Fruit fly (Drosophila melanogaster) whole organism, embryonic: ENCODE results near the gene Kyat.

Experiments used
- ATbp ChIP-seq: fragments of 200-800 bp; sonication (Bioruptor generic); optimal IDR thresholded peaks from 2 replicates; lab custom pipeline; 2017; ENCODE audit warnings: missing biosample characterization, mild to moderate bottlenecking, missing genetic modification characterization, missing genetic modification reagents
- Ada2b ChIP-seq: fragments of 200-800 bp; sonication (Bioruptor generic); IDR thresholded peaks from 2 replicates; pipeline ENCODE4 v1.3.6; 2022; ENCODE audit warnings: missing biosample characterization, missing genetic modification characterization
- Asciz ChIP-seq: fragments of 200-800 bp; sonication (Bioruptor generic); optimal IDR thresholded peaks from 2 replicates; lab custom pipeline; 2017; ENCODE audit warnings: missing biosample characterization, mild to moderate bottlenecking, missing genetic modification characterization, missing genetic modification reagents
- Atf3 ChIP-seq: fragments of 200-800 bp; sonication (Bioruptor generic); optimal IDR thresholded peaks from 3 replicates; lab custom pipeline; 2016; ENCODE audit warnings: missing biosample characterization, missing genetic modification characterization
- Bdp1 ChIP-seq: fragments of 200-800 bp; sonication (Bioruptor generic); optimal IDR thresholded peaks from 3 replicates; lab custom pipeline; 2016; ENCODE audit warnings: missing biosample characterization, missing genetic modification characterization
- CG1024 ChIP-seq: fragments of 200-800 bp; sonication (Bioruptor generic); IDR thresholded peaks from 2 replicates; pipeline ENCODE4 v1.3.6; 2022; ENCODE audit warnings: missing biosample characterization, missing genetic modification characterization
- CG10654 ChIP-seq: fragments of 200-800 bp; sonication (Bioruptor generic); optimal IDR thresholded peaks from 2 replicates; lab custom pipeline; 2016; ENCODE audit warnings: missing biosample characterization, missing genetic modification characterization
- CG11560 ChIP-seq: fragments of 200-800 bp; sonication (Bioruptor generic); IDR thresholded peaks from 3 replicates; pipeline ENCODE4 v1.3.6; 2022; ENCODE audit warnings: missing biosample characterization, missing genetic modification characterization
- CG11695 ChIP-seq: fragments of 200-800 bp; sonication (Bioruptor generic); IDR thresholded peaks from 3 replicates; pipeline ENCODE4 v1.3.6; 2022; ENCODE audit warnings: missing biosample characterization, missing genetic modification characterization
- CG12104 ChIP-seq: fragments of 200-800 bp; sonication (Bioruptor generic); optimal IDR thresholded peaks from 3 replicates; lab custom pipeline; 2016; ENCODE audit warnings: missing biosample characterization, missing genetic modification characterization
- CG13424 ChIP-seq: fragments of 200-800 bp; sonication (Bioruptor generic); optimal IDR thresholded peaks from 2 replicates; lab custom pipeline; 2019; ENCODE audit warnings: missing biosample characterization, mild to moderate bottlenecking, missing genetic modification characterization, moderate library complexity
- CG13894 ChIP-seq: fragments of 200-800 bp; sonication (Bioruptor generic); optimal IDR thresholded peaks from 3 replicates; lab custom pipeline; 2018; ENCODE audit warnings: missing biosample characterization, mild to moderate bottlenecking, missing genetic modification characterization, moderate library complexity
- CG15011 ChIP-seq: fragments of 200-800 bp; sonication (Bioruptor generic); optimal IDR thresholded peaks from 3 replicates; lab custom pipeline; 2018; ENCODE audit warnings: missing biosample characterization, mild to moderate bottlenecking, missing genetic modification characterization
- CG1529 ChIP-seq: fragments of 200-800 bp; sonication (Bioruptor generic); optimal IDR thresholded peaks from 3 replicates; lab custom pipeline; 2018; ENCODE audit warnings: missing biosample characterization, missing genetic modification characterization
- CG17802 ChIP-seq: fragments of 200-800 bp; sonication (Bioruptor generic); optimal IDR thresholded peaks from 2 replicates; lab custom pipeline; 2018; ENCODE audit warnings: missing biosample characterization, mild to moderate bottlenecking, missing genetic modification characterization, moderate library complexity
- CG17912 ChIP-seq: fragments of 200-800 bp; sonication (Bioruptor generic); optimal IDR thresholded peaks from 2 replicates; lab custom pipeline; 2018; ENCODE audit warnings: missing biosample characterization, mild to moderate bottlenecking, missing genetic modification characterization
- CG1792 ChIP-seq: fragments of 200-800 bp; sonication (Bioruptor generic); optimal IDR thresholded peaks from 2 replicates; lab custom pipeline; 2016; ENCODE audit warnings: missing biosample characterization, missing genetic modification characterization
- CG18011 ChIP-seq: fragments of 200-800 bp; sonication (Bioruptor generic); optimal IDR thresholded peaks from 2 replicates; lab custom pipeline; 2017; ENCODE audit warnings: missing biosample characterization, missing genetic modification characterization, mild to moderate bottlenecking, moderate library complexity, missing genotype
- CG1832 ChIP-seq: fragments of 200-800 bp; sonication (Bioruptor generic); optimal IDR thresholded peaks from 2 replicates; lab custom pipeline; 2017; ENCODE audit warnings: missing biosample characterization, mild to moderate bottlenecking, missing genetic modification characterization, inconsistent platforms
- CG3065 ChIP-seq: fragments of 200-800 bp; sonication (Bioruptor generic); optimal IDR thresholded peaks from 2 replicates; lab custom pipeline; 2016; ENCODE audit warnings: missing biosample characterization, missing genetic modification characterization
- CG31388 ChIP-seq: fragments of 200-800 bp; sonication (Bioruptor generic); optimal IDR thresholded peaks from 2 replicates; lab custom pipeline; 2016; ENCODE audit warnings: missing biosample characterization, missing genetic modification characterization
- CG3995 ChIP-seq: fragments of 200-800 bp; sonication (Bioruptor generic); optimal IDR thresholded peaks from 3 replicates; lab custom pipeline; 2016; ENCODE audit warnings: missing biosample characterization, missing genetic modification characterization
- CG4820 ChIP-seq: fragments of 200-800 bp; sonication (Bioruptor generic); optimal IDR thresholded peaks from 3 replicates; lab custom pipeline; 2016; ENCODE audit warnings: missing biosample characterization, missing genetic modification characterization
- CG7357 ChIP-seq: fragments of 200-800 bp; sonication (Bioruptor generic); IDR thresholded peaks from 3 replicates; pipeline ENCODE4 v1.3.6; 2022; ENCODE audit warnings: missing biosample characterization, missing genetic modification characterization
- CTCF ChIP-seq: fragments of 200-800 bp; sonication (Bioruptor generic); optimal IDR thresholded peaks from 2 replicates; lab custom pipeline; 2017; ENCODE audit warnings: missing biosample characterization, mild to moderate bottlenecking, missing genetic modification characterization, moderate library complexity
- Chrac-16 ChIP-seq: fragments of 200-800 bp; sonication (Bioruptor generic); optimal IDR thresholded peaks from 3 replicates; lab custom pipeline; 2016; ENCODE audit warnings: missing biosample characterization, missing genetic modification characterization
- HLH54F ChIP-seq: fragments of 200-800 bp; sonication (Bioruptor generic); optimal IDR thresholded peaks from 3 replicates; lab custom pipeline; 2016; ENCODE audit warnings: missing biosample characterization, missing genetic modification characterization
- Hand ChIP-seq: fragments of 200-800 bp; sonication (Bioruptor generic); optimal IDR thresholded peaks from 2 replicates; lab custom pipeline; 2017; ENCODE audit warnings: mild to moderate bottlenecking, missing biosample characterization, missing genetic modification reagents, missing genetic modification characterization
- Hey ChIP-seq: fragments of 200-800 bp; sonication (Bioruptor generic); optimal IDR thresholded peaks from 3 replicates; lab custom pipeline; 2018; ENCODE audit warnings: missing biosample characterization, mild to moderate bottlenecking, missing genetic modification characterization
- MTF-1 ChIP-seq: fragments of 200-800 bp; sonication (Bioruptor generic); optimal IDR thresholded peaks from 2 replicates; lab custom pipeline; 2018; ENCODE audit warnings: missing biosample characterization, mild to moderate bottlenecking, missing genetic modification characterization, borderline replicate concordance
- ara ChIP-seq: fragments of 200-800 bp; sonication (Bioruptor generic); IDR thresholded peaks from 2 replicates; pipeline ENCODE4 v1.3.6; 2022; ENCODE audit warnings: missing biosample characterization, missing genetic modification characterization
- bigmax ChIP-seq: fragments of 200-800 bp; sonication (Bioruptor generic); optimal IDR thresholded peaks from 2 replicates; lab custom pipeline; 2018; ENCODE audit warnings: missing biosample characterization, mild to moderate bottlenecking, missing genetic modification characterization
- ci ChIP-seq: fragments of 200-800 bp; sonication (Bioruptor generic); IDR thresholded peaks from 3 replicates; pipeline ENCODE4 v1.3.6; 2022; ENCODE audit warnings: missing biosample characterization, missing genetic modification characterization
- en ChIP-seq: fragments of 200-800 bp; sonication (Bioruptor generic); optimal IDR thresholded peaks from 2 replicates; lab custom pipeline; 2016; ENCODE audit warnings: missing biosample characterization, missing genetic modification characterization
- gro ChIP-seq: fragments of 200-800 bp; sonication (Bioruptor generic); optimal IDR thresholded peaks from 2 replicates; lab custom pipeline; 2016; ENCODE audit warnings: missing biosample characterization, missing genetic modification characterization
- h ChIP-seq: fragments of >200 bp; optimal IDR thresholded peaks from 2 replicates; lab custom pipeline; 2017
- hth ChIP-seq: fragments of >200 bp; optimal IDR thresholded peaks from 2 replicates; lab custom pipeline; 2017; ENCODE audit warnings: inconsistent platforms
- lab ChIP-seq: fragments of 200-800 bp; sonication (Bioruptor generic); optimal IDR thresholded peaks from 3 replicates; lab custom pipeline; 2017; ENCODE audit warnings: missing biosample characterization, missing genetic modification characterization, mild to moderate bottlenecking, moderate library complexity, missing genetic modification reagents
- lmd ChIP-seq: fragments of 200-800 bp; sonication (Bioruptor generic); IDR thresholded peaks from 2 replicates; pipeline ENCODE4 v1.3.6; 2022; ENCODE audit warnings: missing biosample characterization, missing genetic modification characterization
- mirr ChIP-seq: fragments of 200-800 bp; sonication (Bioruptor generic); optimal IDR thresholded peaks from 3 replicates; lab custom pipeline; 2018; ENCODE audit warnings: missing biosample characterization, mild to moderate bottlenecking, missing genetic modification characterization
- run ChIP-seq: fragments of 200-800 bp; sonication (Bioruptor generic); optimal IDR thresholded peaks from 3 replicates; lab custom pipeline; 2018; ENCODE audit warnings: missing biosample characterization, mild to moderate bottlenecking, missing genetic modification characterization
- salm ChIP-seq: fragments of 200-800 bp; sonication (Bioruptor generic); optimal IDR thresholded peaks from 2 replicates; lab custom pipeline; 2018; ENCODE audit warnings: missing biosample characterization, mild to moderate bottlenecking, missing genetic modification characterization
- shn ChIP-seq: fragments of 200-800 bp; sonication (Bioruptor generic); optimal IDR thresholded peaks from 3 replicates; lab custom pipeline; 2016; ENCODE audit warnings: missing biosample characterization, missing genetic modification characterization
- so ChIP-seq: fragments of 200-800 bp; sonication (Bioruptor generic); IDR thresholded peaks from 3 replicates; pipeline ENCODE4 v1.3.6; 2022; ENCODE audit warnings: missing biosample characterization, missing genetic modification characterization
- sqz ChIP-seq: fragments of 200-800 bp; sonication (Bioruptor generic); optimal IDR thresholded peaks from 3 replicates; lab custom pipeline; 2018; ENCODE audit warnings: missing biosample characterization, mild to moderate bottlenecking, missing genetic modification characterization
- usp ChIP-seq: fragments of >200 bp; optimal IDR thresholded peaks from 2 replicates; lab custom pipeline; 2017; ENCODE audit warnings: missing biosample characterization, missing genetic modification characterization
- vvl ChIP-seq: fragments of 200-800 bp; sonication (Bioruptor generic); IDR thresholded peaks from 2 replicates; pipeline ENCODE4 v1.3.6; 2022; ENCODE audit warnings: missing biosample characterization, missing genetic modification characterization
- z ChIP-seq: fragments of 200-800 bp; sonication (Bioruptor generic); IDR thresholded peaks from 3 replicates; pipeline ENCODE4 v1.3.6; 2022; ENCODE audit warnings: missing biosample characterization, missing genetic modification characterization
- zfh1 ChIP-seq: fragments of 200-800 bp; sonication (Bioruptor generic); IDR thresholded peaks from 3 replicates; pipeline ENCODE4 v1.3.6; 2022; ENCODE audit warnings: missing biosample characterization, missing genetic modification characterization
- zfh2 ChIP-seq: fragments of 200-800 bp; sonication (Bioruptor generic); optimal IDR thresholded peaks from 2 replicates; lab custom pipeline; 2016; ENCODE audit warnings: missing biosample characterization, missing genetic modification characterization

Gene Kyat

DNA sequence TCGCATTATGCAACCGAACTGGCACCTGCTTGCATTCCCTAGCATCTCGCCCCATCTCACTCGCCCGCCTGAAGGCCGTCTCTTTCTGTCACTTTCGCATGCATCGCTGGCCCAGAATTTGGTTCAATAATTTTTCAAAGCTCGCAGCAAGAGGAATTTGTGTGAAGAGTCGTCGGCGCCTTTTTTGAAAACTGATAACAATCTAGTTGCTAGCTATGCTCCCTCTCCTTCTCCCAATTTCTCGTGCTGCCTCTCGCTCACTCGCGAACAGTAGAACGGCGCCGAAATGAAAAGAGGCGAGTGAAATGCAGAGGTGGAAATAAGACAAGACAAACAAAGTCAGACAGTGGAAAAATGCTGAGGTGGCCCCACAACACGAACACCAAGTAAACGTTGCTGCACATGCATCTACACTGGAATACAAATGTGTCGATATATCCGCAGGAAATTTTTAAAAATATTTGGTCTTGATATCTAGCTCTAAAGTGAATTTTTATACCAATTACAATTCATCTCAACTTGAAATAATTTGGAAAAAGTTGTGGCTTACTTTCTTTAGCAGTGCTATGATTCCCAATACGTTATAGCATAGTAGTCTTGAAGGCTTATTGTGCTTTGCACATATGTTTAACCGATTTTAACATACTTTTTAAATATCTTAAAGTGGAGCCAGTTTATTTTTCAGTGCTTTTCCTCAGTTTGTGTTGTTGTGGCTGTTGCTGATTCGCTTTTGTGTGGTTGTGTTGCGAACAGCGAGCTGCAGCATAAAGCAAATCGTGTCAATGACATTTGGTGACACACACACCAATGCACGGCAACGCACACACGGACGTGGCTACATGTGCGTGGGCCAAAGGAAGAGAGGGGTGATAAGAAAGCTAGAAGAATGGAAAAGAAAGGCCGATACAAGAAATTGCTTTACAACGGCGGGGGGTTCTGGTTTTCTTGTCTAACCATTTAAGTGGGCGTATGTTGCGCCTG is 28.9 kb upstream of the Kyat start (continued):
- TF ChIP-seq Hey (tag; lab: Kevin White, UChicago), result no peak
- no peak for TF ChIP-seq HLH54F
- TF ChIP-seq CG3065 (GFP tag; lab: Kevin White, UChicago), result peak; percentile 3
- TF ChIP-seq shn (GFP tag; lab: Kevin White, UChicago), result peak; percentile 79
- TF ChIP-seq Bdp1 (GFP tag; lab: Kevin White, UChicago), result peak; percentile 50
- peak; percentile 78 for TF ChIP-seq ara (GFP tag; lab: Robert Waterston, UW)
- peak; percentile 80 for TF ChIP-seq Atf3 (GFP tag; lab: Kevin White, UChicago)
- TF ChIP-seq CG10654 (GFP tag; lab: Kevin White, UChicago), result peak; percentile 62
- no peak for TF ChIP-seq h
- peak; percentile 15 for TF ChIP-seq CG15011 (GFP tag; lab: Kevin White, UChicago)
- TF ChIP-seq CG4820 (GFP tag; lab: Kevin White, UChicago), result peak; percentile 81
- 0 out of 2 replicates have a peak, but pooled peaks have one; percentile 29 for TF ChIP-seq Ada2b (GFP tag; lab: Robert Waterston, UW)
- peak; percentile 78 for TF ChIP-seq sqz (GFP tag; lab: Kevin White, UChicago)
- peak; percentile 93 for TF ChIP-seq CG1529
- TF ChIP-seq z (GFP tag; lab: Robert Waterston, UW), result no peak
- TF ChIP-seq en (GFP tag; lab: Kevin White, UChicago), result peak; percentile 67
- no peak for TF ChIP-seq mirr (GFP tag; lab: Kevin White, UChicago)
- TF ChIP-seq vvl (GFP tag; lab: Robert Waterston, UW), result peak; percentile 68
- TF ChIP-seq CG1832 (GFP tag; lab: Kevin White, UChicago), result no peak
- TF ChIP-seq CG12104 (GFP tag; lab: Kevin White, UChicago), result peak; percentile 48
- TF ChIP-seq Asciz (GFP tag; lab: Kevin White, UChicago), result peak; percentile 91
- peak; percentile 71 for TF ChIP-seq zfh1 (GFP tag; lab: Robert Waterston, UW)
- peak; percentile 7 for TF ChIP-seq CG18011 (GFP tag; lab: Kevin White, UChicago)
- TF ChIP-seq usp (GFP tag; lab: Kevin White, UChicago), result no peak
- no peak for TF ChIP-seq MTF-1 (GFP tag; lab: Kevin White, UChicago)
- no peak for TF ChIP-seq bigmax (GFP tag; lab: Kevin White, UChicago)
- no peak; the same call in none of the 2 replicates for TF ChIP-seq CG1024 (GFP tag; lab: Robert Waterston, UW)
- peak; percentile 50 for TF ChIP-seq run (tag; lab: Kevin White, UChicago)
- TF ChIP-seq Chrac-16 (GFP tag; lab: Kevin White, UChicago), result peak; percentile 65
- peak; percentile 80 for TF ChIP-seq ci (GFP tag; lab: Robert Waterston, UW)
- TF ChIP-seq Hand (GFP tag; lab: Kevin White, UChicago), result no peak
- no peak for TF ChIP-seq hth
- TF ChIP-seq gro (GFP tag; lab: Kevin White, UChicago), result no peak
- peak; percentile 85 for TF ChIP-seq CG13424 (tag; lab: Kevin White, UChicago)
- TF ChIP-seq CG31388 (GFP tag; lab: Kevin White, UChicago), result peak; percentile 36
- peak; percentile 59 for TF ChIP-seq CG17802 (tag; lab: Kevin White, UChicago)
- TF ChIP-seq CG13894 (tag; lab: Kevin White, UChicago), result no peak
- peak; percentile 56; the same call in 2 of the 3 replicates for TF ChIP-seq CG7357 (GFP tag; lab: Robert Waterston, UW)
- no peak for TF ChIP-seq CG11560 (tag; lab: Robert Waterston, UW)
- TF ChIP-seq zfh2 (GFP tag; lab: Kevin White, UChicago), result no peak
- TF ChIP-seq CTCF (GFP tag; lab: Kevin White, UChicago), result peak; percentile 49
- TF ChIP-seq lmd, result peak; percentile 85
- peak; percentile 12 for TF ChIP-seq lab (GFP tag; lab: Kevin White, UChicago)
- no peak for TF ChIP-seq CG17912
- no peak for TF ChIP-seq CG3995 (GFP tag; lab: Kevin White, UChicago)
- peak; percentile 50; the same call in 1 of the 3 replicates for TF ChIP-seq so (GFP tag; lab: Robert Waterston, UW)
- TF ChIP-seq salm (tag; lab: Kevin White, UChicago), result peak; percentile 76
- TF ChIP-seq CG1792 (GFP tag; lab: Kevin White, UChicago), result peak; percentile 53
- TF ChIP-seq CG11695 (GFP tag; lab: Robert Waterston, UW), result peak; percentile 41; the same call in 1 of the 3 replicates
- TF ChIP-seq ATbp (GFP tag; lab: Kevin White, UChicago), result peak; percentile 94
